Worm (Caenorhabditis elegans) whole organism, L4 larva: Measurements from ENCODE around the gene srxa-12.

Source experiments
- hmg-1.1 ChIP-seq: fragments of 200-800 bp; sonication (Bioruptor generic); IDR thresholded peaks from 2 replicates; pipeline ENCODE4 v1.3.6; 2022; ENCODE audit warnings: missing genetic modification reagents, missing genetic modification characterization, missing compliant biosample characterization
- lin-15B ChIP-seq: fragments of 150-350 bp; sonication (generic microtip); optimal IDR thresholded peaks from 3 replicates; lab custom pipeline; 2014; ENCODE audit warnings: missing biosample characterization, missing genetic modification characterization
- nhr-28 ChIP-seq: fragments of 150-350 bp; optimal IDR thresholded peaks from 2 replicates; lab custom pipeline; 2014; ENCODE audit warnings: missing biosample characterization, missing genetic modification characterization
- nhr-76 ChIP-seq: fragments of 150-350 bp; optimal IDR thresholded peaks from 2 replicates; lab custom pipeline; 2014; ENCODE audit warnings: missing biosample characterization, missing genetic modification characterization

DNA sequence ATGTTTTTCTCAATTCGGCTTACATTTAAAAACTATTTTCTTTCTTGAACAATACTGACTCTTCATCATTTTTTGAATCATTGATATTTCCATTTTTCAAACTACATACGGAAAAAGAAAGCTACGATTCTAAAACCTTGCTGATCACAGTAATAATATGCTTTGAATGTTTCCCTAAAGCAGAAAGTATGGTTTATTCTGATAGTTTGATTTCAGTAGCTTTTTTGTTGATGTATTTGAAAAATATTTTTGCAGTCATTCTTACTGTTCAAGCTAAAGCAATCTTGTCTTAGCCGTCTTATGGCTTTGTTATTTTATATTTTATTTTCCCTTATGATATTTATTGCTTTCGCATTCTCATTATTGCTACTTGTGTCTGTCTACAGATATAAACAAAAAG, 3.0 kb downstream of the srxa-12 start, which contains the start of gene srxa-13:
- no peak for TF ChIP-seq nhr-28 (tag; lab: Kevin White, UChicago)
- TF ChIP-seq lin-15B: no peak
- TF ChIP-seq hmg-1.1 (GFP tag; lab: Robert Waterston, UW): no peak
- TF ChIP-seq nhr-76 (tag; lab: Kevin White, UChicago): no peak
